Worm (Caenorhabditis elegans): ENCODE measurements around the gene cls-2.
A peak's percentile ranks its signal among the peaks of the same experiment; 100 is the strongest.

cls-2 gene

DNA sequence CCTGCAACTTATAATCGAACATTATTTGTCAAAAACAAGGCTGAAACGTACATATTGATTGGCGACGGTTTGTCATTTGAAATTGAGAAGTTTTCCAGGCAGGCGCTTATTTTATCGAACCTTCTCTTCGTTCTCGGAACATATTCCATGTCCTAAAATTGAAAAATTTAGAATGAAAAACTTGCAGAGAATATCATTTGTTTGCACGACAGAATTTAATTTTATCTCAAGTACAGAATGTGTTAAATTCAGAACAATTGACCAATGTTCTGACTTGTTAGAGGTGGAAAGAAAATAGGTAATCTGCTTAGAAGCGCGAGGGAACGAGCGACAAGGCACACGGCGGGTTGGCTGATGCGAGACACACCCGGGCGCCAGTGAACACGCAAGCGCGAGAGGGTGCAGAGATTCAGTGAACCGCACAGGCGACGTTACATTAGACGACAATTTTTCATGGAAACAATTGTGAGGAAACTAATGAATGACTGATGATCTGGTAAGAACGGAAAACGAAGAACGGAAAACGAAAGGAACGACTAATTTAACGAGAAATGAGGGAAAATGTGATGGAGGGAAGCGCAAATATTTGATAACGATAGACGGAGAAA, 2.4 kb upstream of the cls-2 start (continued):
- TF ChIP-seq ceh-8 (GFP tag; optimal IDR thresholded peaks at IDR 0.05) (no peak), pag-3 (tag; optimal IDR thresholded peaks at IDR 0.05; ENCODE audit: borderline replicate concordance, insufficient read depth) (peak; percentile 6), elt-2 (tag; optimal IDR thresholded peaks at IDR 0.05) (no peak), tlp-1 (tag; optimal IDR thresholded peaks at IDR 0.05) (no peak), lsy-2 (tag; optimal IDR thresholded peaks at IDR 0.05) (peak; percentile 34 to 47), nhr-85 (tag) (no peak), efl-1 (optimal IDR thresholded peaks at IDR 0.05) (peak; percentile 49 to 50), efl-1 (GFP tag; optimal IDR thresholded peaks at IDR 0.05 in 1 of 2) (peak in 1 of 2 experiments; percentile 87), ceh-90 (tag; optimal IDR thresholded peaks at IDR 0.05) (no peak), ztf-4 (tag; optimal IDR thresholded peaks at IDR 0.05) (peak; percentile 1), efl-3 (GFP tag; optimal IDR thresholded peaks at IDR 0.05) (no peak), zip-4 (GFP tag; optimal IDR thresholded peaks at IDR 0.05) (no peak), ces-1 (GFP tag; optimal IDR thresholded peaks at IDR 0.05) (no peak), unc-98 (GFP tag; IDR thresholded peaks at IDR 0.05) (no peak), xbp-1 (tag; optimal IDR thresholded peaks at IDR 0.05) (peak; percentile 49), nhr-47 (tag; optimal IDR thresholded peaks at IDR 0.05) (peak; percentile 39), nhr-19 (GFP tag; conservative IDR thresholded peaks at IDR 0.05) (peak; percentile 43), sox-4 (tag; optimal IDR thresholded peaks at IDR 0.05) (no peak), dsc-1 (tag; optimal IDR thresholded peaks at IDR 0.05) (peak; percentile 42), jun-1 (tag; optimal IDR thresholded peaks at IDR 0.05) (no peak), nhr-11 (tag; optimal IDR thresholded peaks at IDR 0.05) (no peak), aha-1 (tag; optimal IDR thresholded peaks at IDR 0.05) (no peak), nhr-90 (tag; optimal IDR thresholded peaks at IDR 0.05; ENCODE audit: poor library complexity) (no peak), nhr-237 (tag; optimal IDR thresholded peaks at IDR 0.05) (no peak), vab-15 (tag; optimal IDR thresholded peaks at IDR 0.05) (no peak), unc-30 (tag; optimal IDR thresholded peaks at IDR 0.05) (no peak), nhr-77 (tag; optimal IDR thresholded peaks at IDR 0.05) (no peak), unc-86 (tag; optimal IDR thresholded peaks at IDR 0.05) (no peak), lin-13 (GFP tag; optimal IDR thresholded peaks at IDR 0.05) (peak; percentile 17), mep-1 (tag; optimal IDR thresholded peaks at IDR 0.05) (peak; percentile 52), ceh-82 (tag; optimal IDR thresholded peaks at IDR 0.05) (peak in 2 of 3 experiments; percentile 36 to 58), Y116A8C.19 (tag; optimal IDR thresholded peaks at IDR 0.05; ENCODE audit: borderline replicate concordance) (no peak), irx-1 (tag; optimal IDR thresholded peaks at IDR 0.05) (no peak), hlh-4 (tag; optimal IDR thresholded peaks at IDR 0.05) (no peak), isw-1 (GFP tag; IDR thresholded peaks at IDR 0.05) (no peak), dpl-1 (GFP tag; optimal IDR thresholded peaks at IDR 0.05) (no peak), egl-13 (tag; optimal IDR thresholded peaks at IDR 0.05) (peak; percentile 23), fos-1 (tag; optimal IDR thresholded peaks at IDR 0.05) (no peak), lir-3 (tag; optimal IDR thresholded peaks at IDR 0.05; ENCODE audit: poor library complexity) (no peak)

ce11 chrIII:9053263-9053662, 1.6 kb upstream of the cls-2 start:
- TF ChIP-seq unc-30 (tag; optimal IDR thresholded peaks at IDR 0.05) (no peak), elt-2 (tag; optimal IDR thresholded peaks at IDR 0.05) (no peak), lir-3 (tag; optimal IDR thresholded peaks at IDR 0.05; ENCODE audit: poor library complexity) (no peak), nhr-76 (tag; optimal IDR thresholded peaks at IDR 0.05) (no peak), dpl-1 (GFP tag; optimal IDR thresholded peaks at IDR 0.05) (no peak), nhr-237 (tag; optimal IDR thresholded peaks at IDR 0.05) (peak; percentile 19), efl-3 (GFP tag; optimal IDR thresholded peaks at IDR 0.05) (no peak), tbx-2 (tag; optimal IDR thresholded peaks at IDR 0.05) (no peak), F16B12.6 (tag; optimal IDR thresholded peaks at IDR 0.05) (no peak), sup-37 (GFP tag; optimal IDR thresholded peaks at IDR 0.05) (no peak), ceh-63 (GFP tag; optimal IDR thresholded peaks at IDR 0.05) (no peak), ceh-82 (tag; optimal IDR thresholded peaks at IDR 0.05) (no peak), lin-14 (GFP tag; optimal IDR thresholded peaks at IDR 0.05) (peak; percentile 3), nhr-85 (tag) (peak; percentile 47), C34B4.2 (tag; optimal IDR thresholded peaks at IDR 0.05) (peak; percentile 19), tlp-1 (tag; optimal IDR thresholded peaks at IDR 0.05) (no peak), nhr-20 (tag; optimal IDR thresholded peaks at IDR 0.05) (no peak), mdl-1 (tag; optimal IDR thresholded peaks at IDR 0.05) (no peak)

Measured in whole organism, L1 larva.